Worm (Caenorhabditis elegans) whole organism, L2 larva: ENCODE data around the gene F28D1.6.

ENCODE experiments used
- C34F6.9 ChIP-seq: fragments of 150-350 bp; optimal IDR thresholded peaks from 2 replicates; lab custom pipeline; 2014; ENCODE audit warnings: missing biosample characterization, missing genetic modification characterization
- F13H6.1 ChIP-seq: sonication (generic microtip); optimal IDR thresholded peaks from 2 replicates; lab custom pipeline; 2016; ENCODE audit warnings: missing genetic modification characterization, missing compliant biosample characterization
- R02D3.7 ChIP-seq: fragments of 150-350 bp; optimal IDR thresholded peaks from 2 replicates; lab custom pipeline; 2014; ENCODE audit warnings: missing biosample characterization, missing genetic modification characterization
- Y55F3AM.14 ChIP-seq: fragments of 200-800 bp; sonication (Bioruptor generic); optimal IDR thresholded peaks from 2 replicates; lab custom pipeline; 2018; ENCODE audit warnings: mild to moderate bottlenecking, missing genetic modification characterization, missing compliant biosample characterization
- ZK546.5 ChIP-seq: sonication (generic microtip); optimal IDR thresholded peaks from 2 replicates; lab custom pipeline; 2017; ENCODE audit warnings: missing biosample characterization, missing genetic modification characterization
- alr-1 ChIP-seq: fragments of 150-350 bp; optimal IDR thresholded peaks from 2 replicates; lab custom pipeline; 2014; ENCODE audit warnings: missing biosample characterization, missing genetic modification characterization
- aly-2 ChIP-seq: fragments of 150-350 bp; optimal IDR thresholded peaks from 2 replicates; lab custom pipeline; 2014; ENCODE audit warnings: missing biosample characterization, missing genetic modification characterization
- blmp-1 ChIP-seq: sonication (generic microtip); optimal IDR thresholded peaks from 2 replicates; lab custom pipeline; 2017; ENCODE audit warnings: missing genetic modification characterization, mild to moderate bottlenecking, missing compliant biosample characterization, antibody characterized with exemption, moderate library complexity; ENCODE audit not compliant: insufficient read depth
- ceh-16 ChIP-seq: fragments of 150-350 bp; optimal IDR thresholded peaks from 2 replicates; lab custom pipeline; 2014; ENCODE audit warnings: missing biosample characterization, missing genetic modification characterization
- ceh-82 ChIP-seq: fragments of 150-350 bp; optimal IDR thresholded peaks from 2 replicates; lab custom pipeline; 2014; ENCODE audit warnings: missing biosample characterization, missing genetic modification characterization
- crh-2 ChIP-seq: sonication (generic microtip); optimal IDR thresholded peaks from 2 replicates; lab custom pipeline; 2017; ENCODE audit warnings: missing biosample characterization, missing genetic modification characterization
- dmd-4 ChIP-seq: sonication (generic microtip); optimal IDR thresholded peaks from 2 replicates; lab custom pipeline; 2017; ENCODE audit warnings: missing biosample characterization, missing genetic modification characterization
- egl-27 ChIP-seq: sonication (generic microtip); optimal IDR thresholded peaks from 3 replicates; lab custom pipeline; 2017; ENCODE audit warnings: missing biosample characterization, missing genetic modification reagents, missing genetic modification characterization
- elt-1 ChIP-seq: fragments of 150-350 bp; optimal IDR thresholded peaks from 2 replicates; lab custom pipeline; 2014; ENCODE audit warnings: missing biosample characterization, missing genetic modification characterization
- fos-1 ChIP-seq: fragments of 150-350 bp; optimal IDR thresholded peaks from 2 replicates; lab custom pipeline; 2014; ENCODE audit warnings: missing biosample characterization, missing genetic modification characterization
- gmeb-1 ChIP-seq: fragments of 150-350 bp; optimal IDR thresholded peaks from 2 replicates; lab custom pipeline; 2014; ENCODE audit warnings: missing biosample characterization, missing genetic modification characterization
- lin-11 ChIP-seq: fragments of 150-350 bp; sonication (generic microtip); optimal IDR thresholded peaks from 2 replicates; lab custom pipeline; 2014; ENCODE audit warnings: missing biosample characterization, missing genetic modification characterization, inconsistent platforms, mixed read lengths
- lin-13 ChIP-seq: fragments of 150-350 bp; optimal IDR thresholded peaks from 2 replicates; lab custom pipeline; 2014; ENCODE audit warnings: missing biosample characterization, missing genetic modification reagents, missing genetic modification characterization
- lin-39 ChIP-seq: fragments of 150-350 bp; optimal IDR thresholded peaks from 2 replicates; lab custom pipeline; 2014; ENCODE audit warnings: missing biosample characterization, missing genetic modification reagents, missing genetic modification characterization
- lsy-2 ChIP-seq, 2 experiments: fragments of 150-350 bp in 1 of 2; sonication (generic microtip) in 1 of 2; optimal IDR thresholded peaks; 2 replicates each; lab custom pipeline; 2014 to 2017; ENCODE audit warnings: missing biosample characterization in 2 of 2, missing genetic modification characterization in 2 of 2
- mab-5 ChIP-seq: fragments of 150-350 bp; optimal IDR thresholded peaks from 2 replicates; lab custom pipeline; 2014; ENCODE audit warnings: missing biosample characterization, missing genetic modification characterization
- mbf-1 ChIP-seq: sonication (generic microtip); optimal IDR thresholded peaks from 2 replicates; lab custom pipeline; 2017; ENCODE audit warnings: missing biosample characterization, missing genetic modification characterization
- mdl-1 ChIP-seq, 2 experiments: fragments of 150-350 bp in 1 of 2; sonication (generic microtip) in 1 of 2; optimal IDR thresholded peaks; 2 replicates each; lab custom pipeline; 2017; ENCODE audit warnings: missing biosample characterization in 2 of 2, missing genetic modification characterization in 2 of 2
- nhr-10 ChIP-seq: sonication (generic microtip); optimal IDR thresholded peaks from 2 replicates; lab custom pipeline; 2017; ENCODE audit warnings: missing biosample characterization, missing genetic modification characterization
- nhr-11 ChIP-seq: fragments of 150-350 bp; optimal IDR thresholded peaks from 2 replicates; lab custom pipeline; 2014; ENCODE audit warnings: missing biosample characterization, missing genetic modification characterization
- nhr-129 ChIP-seq: fragments of 150-350 bp; optimal IDR thresholded peaks from 2 replicates; lab custom pipeline; 2014; ENCODE audit warnings: missing biosample characterization, missing genetic modification characterization
- nhr-21 ChIP-seq: fragments of 150-350 bp; optimal IDR thresholded peaks from 2 replicates; lab custom pipeline; 2014; ENCODE audit warnings: missing biosample characterization, missing genetic modification characterization
- nhr-23 ChIP-seq: fragments of 150-350 bp; optimal IDR thresholded peaks from 2 replicates; lab custom pipeline; 2014; ENCODE audit warnings: missing biosample characterization, missing genetic modification reagents, missing genetic modification characterization
- nhr-237 ChIP-seq: fragments of 150-350 bp; optimal IDR thresholded peaks from 2 replicates; lab custom pipeline; 2014; ENCODE audit warnings: missing biosample characterization, missing genetic modification characterization
- nhr-25 ChIP-seq: fragments of 150-350 bp; sonication (generic microtip); optimal IDR thresholded peaks from 3 replicates; lab custom pipeline; 2014; ENCODE audit warnings: missing biosample characterization, missing genetic modification characterization
- nhr-6 ChIP-seq: fragments of 150-350 bp; optimal IDR thresholded peaks from 2 replicates; lab custom pipeline; 2014; ENCODE audit warnings: missing biosample characterization, missing genetic modification characterization
- nhr-77 ChIP-seq: fragments of 150-350 bp; optimal IDR thresholded peaks from 2 replicates; lab custom pipeline; 2014; ENCODE audit warnings: missing biosample characterization, missing genetic modification characterization
- peb-1 ChIP-seq: fragments of 150-350 bp; optimal IDR thresholded peaks from 2 replicates; lab custom pipeline; 2014; ENCODE audit warnings: missing biosample characterization, missing genetic modification characterization
- sem-4 ChIP-seq: fragments of 150-350 bp; optimal IDR thresholded peaks from 2 replicates; lab custom pipeline; 2014; ENCODE audit warnings: missing biosample characterization, missing genetic modification reagents, missing genetic modification characterization
- skn-1 ChIP-seq: sonication (generic microtip); optimal IDR thresholded peaks from 2 replicates; lab custom pipeline; 2017; ENCODE audit warnings: missing biosample characterization, missing genetic modification characterization
- sma-3 ChIP-seq: sonication (generic microtip); optimal IDR thresholded peaks from 2 replicates; lab custom pipeline; 2016; ENCODE audit warnings: missing genetic modification reagents, missing genetic modification characterization, missing compliant biosample characterization
- sma-9 ChIP-seq, 2 experiments: fragments of 150-350 bp in 1 of 2; sonication (generic microtip) in 1 of 2; optimal IDR thresholded peaks; 2 replicates each; lab custom pipeline; 2014 to 2016; ENCODE audit warnings: missing genetic modification characterization in 2 of 2, mild to moderate bottlenecking in 1 of 2, missing biosample characterization in 1 of 2, missing compliant biosample characterization in 1 of 2, missing genetic modification reagents in 1 of 2, moderate library complexity in 1 of 2
- snpc-4 ChIP-seq: fragments of 150-350 bp; optimal IDR thresholded peaks from 2 replicates; lab custom pipeline; 2014; ENCODE audit warnings: missing biosample characterization, missing genetic modification characterization
- unc-39 ChIP-seq: fragments of 150-350 bp; optimal IDR thresholded peaks from 2 replicates; lab custom pipeline; 2014; ENCODE audit warnings: missing biosample characterization, missing genetic modification characterization
- unc-55 ChIP-seq: fragments of 150-350 bp; sonication (generic microtip); optimal IDR thresholded peaks from 3 replicates; lab custom pipeline; 2014; ENCODE audit warnings: missing biosample characterization, missing genetic modification reagents, missing genetic modification characterization
- unc-62 ChIP-seq: fragments of 150-350 bp; optimal IDR thresholded peaks from 2 replicates; lab custom pipeline; 2014; ENCODE audit warnings: missing biosample characterization, missing genetic modification reagents, missing genetic modification characterization
- zag-1 ChIP-seq: fragments of 150-350 bp; optimal IDR thresholded peaks from 2 replicates; lab custom pipeline; 2014; ENCODE audit warnings: missing biosample characterization, missing genetic modification characterization
- ztf-11 ChIP-seq: sonication (generic microtip); optimal IDR thresholded peaks from 2 replicates; lab custom pipeline; 2017; ENCODE audit warnings: missing biosample characterization, missing genetic modification characterization
- ztf-4 ChIP-seq: fragments of 150-350 bp; optimal IDR thresholded peaks from 2 replicates; lab custom pipeline; 2014; ENCODE audit warnings: missing biosample characterization, missing genetic modification characterization

Gene F28D1.6

DNA sequence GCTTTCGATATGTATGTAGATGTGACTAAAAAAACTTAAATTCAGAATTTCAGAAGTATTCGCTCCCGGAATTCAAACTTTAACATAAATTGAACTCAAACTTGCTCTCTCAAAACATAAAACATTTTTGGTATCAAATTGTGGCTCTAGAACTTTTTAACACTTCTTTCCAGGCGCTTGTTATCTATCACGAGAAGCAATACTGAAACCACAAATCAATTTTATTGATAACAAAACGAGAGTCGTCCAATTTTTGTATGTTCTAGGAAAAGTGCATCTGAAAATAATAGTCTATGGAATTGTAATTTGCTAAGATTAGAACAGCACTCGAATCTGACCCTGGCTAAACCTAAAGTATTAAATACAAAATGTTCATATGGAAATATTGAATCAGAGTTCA is 6.0 kb downstream of the F28D1.6 start:
- TF ChIP-seq lin-39 (tag; lab: Kevin White, UChicago) (no peak), unc-62 (GFP tag; lab: Kevin White, UChicago) (no peak), sem-4 (tag; lab: Kevin White, UChicago) (no peak), nhr-237 (tag; lab: Kevin White, UChicago) (no peak), fos-1 (tag; lab: Kevin White, UChicago) (peak; percentile 75)

DNA sequence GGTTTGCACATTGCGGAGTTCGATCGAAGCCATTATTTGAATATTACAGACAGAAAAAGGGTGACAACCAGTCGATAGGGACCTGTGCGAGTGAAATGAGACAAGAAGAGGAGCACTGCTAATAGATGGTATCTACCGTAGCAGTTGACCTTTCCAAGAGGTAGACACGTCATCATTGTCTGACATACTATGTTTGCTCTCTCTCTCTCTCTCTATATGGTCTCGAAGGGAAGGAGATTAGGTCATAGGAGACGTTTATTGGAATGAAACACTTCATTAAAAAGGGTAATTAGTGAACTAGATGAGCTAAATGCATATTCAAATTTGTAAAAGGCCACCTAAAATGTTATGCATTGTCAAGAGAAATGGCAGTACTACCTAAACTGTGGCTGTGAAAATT is 8.9 kb downstream of the F28D1.6 start, which contains the start of gene atz-1:
Gene atz-1, minus strand, starts transcription at position 101 of the 400 bp plus-strand sequence.
- TF ChIP-seq nhr-10 (no peak), mab-5 (no peak), nhr-11 (tag; lab: Kevin White, UChicago) (no peak), peb-1 (tag; lab: Kevin White, UChicago) (no peak), blmp-1 (tag; lab: Kevin White, UChicago) (no peak)

DNA sequence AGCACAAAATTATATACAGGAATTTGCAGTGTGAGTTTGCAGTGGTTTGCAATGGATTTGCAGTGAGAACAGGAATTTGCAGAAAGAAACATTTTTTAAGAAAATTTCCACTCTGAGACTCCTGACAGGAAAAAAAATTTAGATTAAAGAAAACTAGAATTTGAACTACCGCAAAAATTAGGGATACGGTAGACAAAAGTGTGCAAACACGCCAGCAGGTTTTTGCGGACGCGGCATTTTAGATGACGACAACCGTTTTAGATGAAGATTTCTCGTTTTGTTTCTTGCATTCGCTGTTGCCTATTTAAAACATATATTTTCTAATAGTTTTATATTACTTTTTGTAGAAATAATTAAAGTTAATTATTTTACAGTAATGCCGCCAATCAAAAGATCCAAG is 13.1 kb downstream of the F28D1.6 start, which contains the start of gene wdr-46:
Gene wdr-46, plus strand, starts transcription at position 375 of the 400 bp plus-strand sequence.
- TF ChIP-seq ztf-4 (peak; percentile 29), C34F6.9 (tag; lab: Kevin White, UChicago) (peak; percentile 87), nhr-129 (tag; lab: Kevin White, UChicago) (peak; percentile 96), gmeb-1 (tag; lab: Kevin White, UChicago) (peak; percentile 99), ZK546.5 (tag; lab: Kevin White, UChicago) (peak; percentile 78), peb-1 (tag; lab: Kevin White, UChicago) (no peak), unc-55 (GFP tag; lab: Kevin White, UChicago) (peak; percentile 97), mdl-1 (tag; optimal IDR thresholded peaks at IDR 0.05; lab: Kevin White, UChicago) (no peak), nhr-77 (tag; lab: Kevin White, UChicago) (peak; percentile 56), nhr-21 (tag; lab: Kevin White, UChicago) (peak; percentile 80), egl-27 (tag; lab: Kevin White, UChicago) (no peak), sem-4 (tag; lab: Kevin White, UChicago) (peak; percentile 76), sma-9 (GFP tag; optimal IDR thresholded peaks at IDR 0.05; lab: Kevin White, UChicago) (peak; percentile 79), sma-9 (tag; optimal IDR thresholded peaks at IDR 0.05; lab: Kevin White, UChicago) (no peak), nhr-10 (peak; percentile 79), dmd-4 (peak; percentile 1), F13H6.1 (peak; percentile 76), elt-1 (tag; lab: Kevin White, UChicago) (no peak), unc-62 (GFP tag; lab: Kevin White, UChicago) (no peak), lin-13 (peak; percentile 89), crh-2 (tag; lab: Kevin White, UChicago) (peak; percentile 89), snpc-4 (tag; lab: Kevin White, UChicago) (peak; percentile 70), unc-39 (tag; lab: Kevin White, UChicago) (no peak), nhr-25 (tag; lab: Kevin White, UChicago) (peak; percentile 89), zag-1 (no peak), nhr-6 (peak; percentile 68), ceh-82 (peak; percentile 74), mab-5 (peak; percentile 88), sma-3 (GFP tag; lab: Kevin White, UChicago) (peak; percentile 83), lin-11 (tag; lab: Kevin White, UChicago) (peak; percentile 55), lsy-2 (tag; optimal IDR thresholded peaks at IDR 0.05; lab: Kevin White, UChicago) (peak; percentile 99 to 100), fos-1 (tag; lab: Kevin White, UChicago) (peak; percentile 55), nhr-11 (tag; lab: Kevin White, UChicago) (no peak), R02D3.7 (tag; lab: Kevin White, UChicago) (peak; percentile 52)

DNA sequence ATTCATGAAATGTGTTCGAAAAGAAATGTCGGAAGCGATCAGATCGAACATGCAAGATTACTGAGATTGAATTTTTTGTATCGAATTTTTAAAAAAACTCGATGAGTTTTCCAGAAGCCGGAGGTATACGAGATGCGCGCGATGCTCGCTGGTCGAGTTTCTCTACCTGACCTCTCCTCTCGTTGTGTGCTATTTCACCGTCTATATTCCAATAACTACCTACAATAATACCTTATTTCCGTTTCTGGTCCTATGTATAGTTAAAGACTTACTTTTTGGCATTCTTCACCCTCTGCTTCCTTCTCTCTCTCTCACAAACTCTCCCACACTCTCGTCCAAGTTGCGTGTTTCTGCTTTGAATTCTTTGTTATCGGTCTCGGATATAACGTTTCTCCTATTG is 13.6 kb downstream of the F28D1.6 start:
- no peak for TF ChIP-seq Y55F3AM.14
- no peak for TF ChIP-seq snpc-4 (tag; lab: Kevin White, UChicago)
- TF ChIP-seq skn-1 (tag; lab: Kevin White, UChicago) = no peak
- no peak for TF ChIP-seq unc-55 (GFP tag; lab: Kevin White, UChicago)
- TF ChIP-seq lin-39 (tag; lab: Kevin White, UChicago) = no peak
- TF ChIP-seq F13H6.1 = no peak
- no peak for TF ChIP-seq aly-2
- no peak for TF ChIP-seq sem-4 (tag; lab: Kevin White, UChicago)
- no peak for TF ChIP-seq ztf-4
- no peak for TF ChIP-seq dmd-4
- TF ChIP-seq mbf-1 (tag; lab: Kevin White, UChicago) = no peak
- TF ChIP-seq mdl-1 (tag; optimal IDR thresholded peaks at IDR 0.05; lab: Kevin White, UChicago) = no peak
- no peak for TF ChIP-seq ceh-16
- no peak for TF ChIP-seq ztf-11 (tag; lab: Kevin White, UChicago)
- TF ChIP-seq ceh-82 = no peak
- TF ChIP-seq alr-1 (tag; lab: Kevin White, UChicago) = no peak
- no peak for TF ChIP-seq egl-27 (tag; lab: Kevin White, UChicago)
- no peak for TF ChIP-seq nhr-23
- TF ChIP-seq nhr-25 (tag; lab: Kevin White, UChicago) = no peak
- TF ChIP-seq nhr-237 (tag; lab: Kevin White, UChicago) = no peak
- TF ChIP-seq, all 48 proteins: peak for 0
